Fruit fly (Drosophila melanogaster) whole organism, embryonic: ENCODE measurements around the gene InR.

Experiments used
- Bdp1 ChIP-seq: fragments of 200-800 bp; sonication (Bioruptor generic); optimal IDR thresholded peaks from 3 replicates; lab custom pipeline; 2016; ENCODE audit warnings: missing biosample characterization, missing genetic modification characterization
- CG10147 ChIP-seq: fragments of 200-800 bp; sonication (Bioruptor generic); optimal IDR thresholded peaks from 2 replicates; lab custom pipeline; 2019; ENCODE audit warnings: missing biosample characterization, mild to moderate bottlenecking, missing genetic modification characterization, moderate library complexity
- CG11247 ChIP-seq: fragments of 200-800 bp; sonication (Bioruptor generic); IDR thresholded peaks from 2 replicates; pipeline ENCODE4 v1.3.6; 2022; ENCODE audit warnings: missing biosample characterization, missing genetic modification characterization
- CG12659 ChIP-seq: fragments of 200-800 bp; sonication (Bioruptor generic); optimal IDR thresholded peaks from 3 replicates; lab custom pipeline; 2017; ENCODE audit warnings: mild to moderate bottlenecking, missing biosample characterization, missing genetic modification reagents, missing genetic modification characterization
- CG13424 ChIP-seq: fragments of 200-800 bp; sonication (Bioruptor generic); optimal IDR thresholded peaks from 2 replicates; lab custom pipeline; 2019; ENCODE audit warnings: missing biosample characterization, mild to moderate bottlenecking, missing genetic modification characterization, moderate library complexity
- CG14014 ChIP-seq: fragments of 200-800 bp; sonication (Bioruptor generic); IDR thresholded peaks from 2 replicates; pipeline ENCODE4 v1.3.6; 2022; ENCODE audit warnings: missing biosample characterization, missing genetic modification characterization
- CG15601 ChIP-seq: fragments of 200-800 bp; sonication (Bioruptor generic); optimal IDR thresholded peaks from 3 replicates; lab custom pipeline; 2019; ENCODE audit warnings: missing biosample characterization, mild to moderate bottlenecking, missing genetic modification characterization, moderate library complexity
- CG1602 ChIP-seq: fragments of 200-800 bp; sonication (Bioruptor generic); optimal IDR thresholded peaks from 3 replicates; lab custom pipeline; 2016; ENCODE audit warnings: missing biosample characterization, missing genetic modification characterization
- CG1792 ChIP-seq: fragments of 200-800 bp; sonication (Bioruptor generic); optimal IDR thresholded peaks from 2 replicates; lab custom pipeline; 2016; ENCODE audit warnings: missing biosample characterization, missing genetic modification characterization
- CG18619 ChIP-seq: fragments of 200-800 bp; sonication (Bioruptor generic); optimal IDR thresholded peaks from 3 replicates; lab custom pipeline; 2017; ENCODE audit warnings: missing biosample characterization, mild to moderate bottlenecking, missing genetic modification characterization
- CG30020 ChIP-seq: fragments of 200-800 bp; optimal IDR thresholded peaks from 2 replicates; lab custom pipeline; 2019; ENCODE audit warnings: missing biosample characterization, mild to moderate bottlenecking, missing genetic modification characterization, moderate library complexity
- CG3065 ChIP-seq: fragments of 200-800 bp; sonication (Bioruptor generic); optimal IDR thresholded peaks from 2 replicates; lab custom pipeline; 2016; ENCODE audit warnings: missing biosample characterization, missing genetic modification characterization
- CG33213 ChIP-seq: fragments of 200-800 bp; sonication (Bioruptor generic); optimal IDR thresholded peaks from 3 replicates; lab custom pipeline; 2016; ENCODE audit warnings: missing biosample characterization, missing genetic modification characterization
- CG3407 ChIP-seq: fragments of 200-800 bp; sonication (Bioruptor generic); optimal IDR thresholded peaks from 2 replicates; lab custom pipeline; 2018; ENCODE audit warnings: missing biosample characterization, mild to moderate bottlenecking, missing genetic modification characterization
- CG3838 ChIP-seq: fragments of 200-800 bp; sonication (Bioruptor generic); optimal IDR thresholded peaks from 3 replicates; lab custom pipeline; 2016; ENCODE audit warnings: missing biosample characterization, missing genetic modification characterization
- CG3995 ChIP-seq: fragments of 200-800 bp; sonication (Bioruptor generic); optimal IDR thresholded peaks from 3 replicates; lab custom pipeline; 2016; ENCODE audit warnings: missing biosample characterization, missing genetic modification characterization
- CG4360 ChIP-seq: fragments of 200-800 bp; sonication (Bioruptor generic); IDR thresholded peaks from 2 replicates; pipeline ENCODE4 v1.3.6; 2022; ENCODE audit warnings: missing biosample characterization, missing genetic modification characterization
- CG6175 ChIP-seq: fragments of 200-800 bp; sonication (Bioruptor generic); IDR thresholded peaks from 3 replicates; pipeline ENCODE4 v1.3.6; 2022; ENCODE audit warnings: missing biosample characterization, missing genetic modification characterization
- CG6813 ChIP-seq: fragments of 200-800 bp; sonication (Bioruptor generic); optimal IDR thresholded peaks from 2 replicates; lab custom pipeline; 2017; ENCODE audit warnings: missing biosample characterization, missing genetic modification characterization, mild to moderate bottlenecking, moderate library complexity, missing genetic modification reagents
- CG7745 ChIP-seq: fragments of 200-800 bp; sonication (Bioruptor generic); optimal IDR thresholded peaks from 2 replicates; lab custom pipeline; 2018; ENCODE audit warnings: missing biosample characterization, mild to moderate bottlenecking, missing genetic modification characterization, moderate library complexity
- CG8359 ChIP-seq: fragments of 200-800 bp; sonication (Bioruptor generic); optimal IDR thresholded peaks from 2 replicates; lab custom pipeline; 2017; ENCODE audit warnings: missing biosample characterization, mild to moderate bottlenecking, missing genetic modification characterization, borderline replicate concordance
- Camta ChIP-seq: fragments of 200-800 bp; sonication (Bioruptor generic); optimal IDR thresholded peaks from 2 replicates; lab custom pipeline; 2016; ENCODE audit warnings: missing biosample characterization, missing genetic modification characterization
- Dref ChIP-seq: fragments of 200-800 bp; sonication (Bioruptor generic); IDR thresholded peaks from 2 replicates; pipeline ENCODE4 v1.3.6; 2022; ENCODE audit warnings: missing biosample characterization, missing genetic modification characterization
- Ets65A ChIP-seq: fragments of 200-800 bp; sonication (Bioruptor generic); peaks from one replicate; lab custom pipeline; 2016; ENCODE audit warnings: missing biosample characterization, missing genetic modification characterization
- NC2β ChIP-seq: fragments of 200-800 bp; sonication (Bioruptor generic); optimal IDR thresholded peaks from 2 replicates; lab custom pipeline; 2016; ENCODE audit warnings: missing biosample characterization, missing genetic modification characterization
- Nf-YB ChIP-seq: fragments of 200-800 bp; sonication (Bioruptor generic); optimal IDR thresholded peaks from 3 replicates; lab custom pipeline; 2019; ENCODE audit warnings: missing biosample characterization, mild to moderate bottlenecking, missing genetic modification characterization, moderate library complexity
- Sox100B ChIP-seq: fragments of 200-800 bp; sonication (Bioruptor generic); optimal IDR thresholded peaks from 3 replicates; lab custom pipeline; 2018; ENCODE audit warnings: missing biosample characterization, mild to moderate bottlenecking, missing genetic modification characterization
- Sox102F ChIP-seq: fragments of 200-800 bp; sonication (Bioruptor generic); optimal IDR thresholded peaks from 2 replicates; lab custom pipeline; 2018; ENCODE audit warnings: missing biosample characterization, mild to moderate bottlenecking, missing genetic modification characterization, moderate library complexity
- Stat92E ChIP-seq, 3 experiments: fragments of >200 bp in 2 of 3; fragments of 200-800 bp in 1 of 3; sonication (Bioruptor generic) in 1 of 3; optimal IDR thresholded peaks; 2 replicates each; lab custom pipeline; 2017 to 2019; ENCODE audit warnings: missing biosample characterization in 3 of 3, missing genetic modification characterization in 3 of 3, mild to moderate bottlenecking in 1 of 3, moderate library complexity in 1 of 3
- TFAM ChIP-seq: fragments of 200-800 bp; sonication (Bioruptor generic); optimal IDR thresholded peaks from 2 replicates; lab custom pipeline; 2017; ENCODE audit warnings: missing biosample characterization, missing genetic modification characterization, inconsistent platforms
- Vsx1 ChIP-seq: fragments of 200-800 bp; sonication (Bioruptor generic); optimal IDR thresholded peaks from 2 replicates; lab custom pipeline; 2017; ENCODE audit warnings: missing biosample characterization, mild to moderate bottlenecking, missing genetic modification characterization, missing genetic modification reagents
- bsh ChIP-seq, 2 experiments: fragments of 200-800 bp; sonication (Bioruptor generic); optimal IDR thresholded peaks; 2 replicates each; lab custom pipeline; 2017 to 2018; ENCODE audit warnings: mild to moderate bottlenecking in 2 of 2, missing biosample characterization in 2 of 2, missing genetic modification characterization in 2 of 2, moderate library complexity in 1 of 2
- cas ChIP-seq: fragments of 200-800 bp; sonication (Bioruptor generic); IDR thresholded peaks from 2 replicates; pipeline ENCODE4 v1.3.6; 2022; ENCODE audit warnings: missing biosample characterization, missing genetic modification characterization
- dm ChIP-seq: fragments of 200-800 bp; sonication (Bioruptor generic); optimal IDR thresholded peaks from 3 replicates; lab custom pipeline; 2016; ENCODE audit warnings: missing biosample characterization, missing genetic modification characterization
- dpn ChIP-seq, 2 experiments: fragments of 200-800 bp; sonication (Bioruptor generic); optimal IDR thresholded peaks; 3 replicates each; lab custom pipeline; 2016; ENCODE audit warnings: missing biosample characterization in 2 of 2, missing genetic modification characterization in 2 of 2
- eve ChIP-seq, 2 experiments: fragments of >200 bp; optimal IDR thresholded peaks; 2 replicates each; lab custom pipeline; 2017; ENCODE audit warnings: missing biosample characterization in 2 of 2, missing genetic modification characterization in 2 of 2
- ftz-f1 ChIP-seq: fragments of 200-800 bp; sonication (Bioruptor generic); optimal IDR thresholded peaks from 2 replicates; lab custom pipeline; 2016; ENCODE audit warnings: missing biosample characterization, missing genetic modification characterization
- lilli ChIP-seq: fragments of 200-800 bp; sonication (Bioruptor generic); optimal IDR thresholded peaks from 3 replicates; lab custom pipeline; 2016; ENCODE audit warnings: missing biosample characterization, missing genetic modification characterization
- lola ChIP-seq, 3 experiments: fragments of >200 bp in 2 of 3; fragments of 200-800 bp in 1 of 3; sonication (Bioruptor generic) in 1 of 3; optimal IDR thresholded peaks; 2 replicates each; lab custom pipeline; 2017 to 2019; ENCODE audit warnings: missing biosample characterization in 3 of 3, missing genetic modification characterization in 3 of 3, mild to moderate bottlenecking in 1 of 3, moderate library complexity in 1 of 3
- mirr ChIP-seq: fragments of 200-800 bp; sonication (Bioruptor generic); optimal IDR thresholded peaks from 3 replicates; lab custom pipeline; 2018; ENCODE audit warnings: missing biosample characterization, mild to moderate bottlenecking, missing genetic modification characterization
- odd ChIP-seq: fragments of 200-800 bp; sonication (Bioruptor generic); optimal IDR thresholded peaks from 2 replicates; lab custom pipeline; 2017; ENCODE audit warnings: missing biosample characterization, mild to moderate bottlenecking, missing genetic modification characterization
- prd ChIP-seq, 3 experiments: fragments of >200 bp in 2 of 3; fragments of 200-800 bp in 1 of 3; sonication (Bioruptor generic) in 1 of 3; optimal IDR thresholded peaks in 2 of 3; IDR thresholded peaks in 1 of 3; 2 replicates in 2 of 3; 3 replicates in 1 of 3; pipeline versions ENCODE4 v1.3.6 to Lab custom; 2017 to 2022; ENCODE audit warnings: missing biosample characterization in 1 of 3, missing genetic modification characterization in 1 of 3
- so ChIP-seq: fragments of 200-800 bp; sonication (Bioruptor generic); IDR thresholded peaks from 3 replicates; pipeline ENCODE4 v1.3.6; 2022; ENCODE audit warnings: missing biosample characterization, missing genetic modification characterization
- sqz ChIP-seq: fragments of 200-800 bp; sonication (Bioruptor generic); optimal IDR thresholded peaks from 3 replicates; lab custom pipeline; 2018; ENCODE audit warnings: missing biosample characterization, mild to moderate bottlenecking, missing genetic modification characterization
- sr ChIP-seq: fragments of 200-800 bp; sonication (Bioruptor generic); IDR thresholded peaks from 3 replicates; pipeline ENCODE4 v1.3.6; 2022; ENCODE audit warnings: missing biosample characterization, missing genetic modification characterization
- stc ChIP-seq: fragments of 200-800 bp; sonication (Bioruptor generic); IDR thresholded peaks from 2 replicates; pipeline ENCODE4 v1.3.6; 2022; ENCODE audit warnings: missing biosample characterization, missing genetic modification characterization
- tup ChIP-seq: fragments of 200-800 bp; sonication (Bioruptor generic); optimal IDR thresholded peaks from 2 replicates; lab custom pipeline; 2016; ENCODE audit warnings: missing biosample characterization, mild to moderate bottlenecking, missing genetic modification characterization, moderate library complexity
- vvl ChIP-seq: fragments of 200-800 bp; sonication (Bioruptor generic); IDR thresholded peaks from 2 replicates; pipeline ENCODE4 v1.3.6; 2022; ENCODE audit warnings: missing biosample characterization, missing genetic modification characterization
- wdn ChIP-seq: fragments of 200-800 bp; sonication (Bioruptor generic); IDR thresholded peaks from 2 replicates; pipeline ENCODE4 v1.3.6; 2022; ENCODE audit warnings: missing biosample characterization, missing genetic modification characterization

Gene InR

dm6 chr3R:21641517-21642137 is 22.5 kb upstream of the InR start (continued):
- TF ChIP-seq CG11247 (no peak), sr (no peak), CG8359 (peak; percentile 69), CG13424 (tag; lab: Kevin White, UChicago) (peak; percentile 61), CG12659 (no peak), CG3995 (GFP tag; lab: Kevin White, UChicago) (no peak), so (GFP tag; lab: Robert Waterston, UW) (no peak), Sox100B (GFP tag; lab: Kevin White, UChicago) (peak; percentile 57), CG10147 (GFP tag; lab: Kevin White, UChicago) (peak; percentile 14), Bdp1 (GFP tag; lab: Kevin White, UChicago) (no peak), Vsx1 (peak; percentile 22), lola (GFP tag; optimal IDR thresholded peaks at IDR 0.05; lab: Kevin White, UChicago) (peak in 1 of 3 experiments; percentile 95), prd (optimal IDR thresholded peaks at IDR 0.05; lab: Kevin White, UChicago) (no peak), prd (GFP tag; IDR thresholded peaks at IDR 0.05; lab: Robert Waterston, UW) (peak; percentile 85), CG33213 (no peak), Sox102F (peak; percentile 9), CG4360 (peak; percentile 29; the same call in 1 of the 2 replicates), NC2β (GFP tag; lab: Kevin White, UChicago) (peak; percentile 54), cas (GFP tag; lab: Robert Waterston, UW) (no peak), CG1792 (no peak), wdn (no peak), CG3065 (peak; percentile 27), CG6175 (GFP tag; lab: Robert Waterston, UW) (no peak), CG6813 (GFP tag; lab: Kevin White, UChicago) (peak; percentile 65), vvl (GFP tag; lab: Robert Waterston, UW) (peak; percentile 54; the same call in 1 of the 2 replicates), sqz (GFP tag; lab: Kevin White, UChicago) (peak; percentile 24), CG1602 (GFP tag; lab: Kevin White, UChicago) (peak; percentile 72), CG18619 (peak; percentile 43), CG30020 (tag; lab: Kevin White, UChicago) (peak; percentile 34), dm (GFP tag; lab: Kevin White, UChicago) (peak; percentile 33), Dref (no peak), Ets65A (GFP tag; lab: Kevin White, UChicago) (no peak), Camta (GFP tag; lab: Kevin White, UChicago) (peak; percentile 44), CG15601 (tag; lab: Kevin White, UChicago) (peak; percentile 71), ftz-f1 (GFP tag; lab: Kevin White, UChicago) (no peak), Stat92E (GFP tag; optimal IDR thresholded peaks at IDR 0.05; lab: Kevin White, UChicago) (peak in 1 of 3 experiments; percentile 96), CG3838 (no peak), stc (GFP tag; lab: Robert Waterston, UW) (no peak), Nf-YB (GFP tag; lab: Kevin White, UChicago) (peak; percentile 61), odd (GFP tag; lab: Kevin White, UChicago) (peak; percentile 9), lilli (GFP tag; lab: Kevin White, UChicago) (peak; percentile 28), CG7745 (tag; lab: Kevin White, UChicago) (peak; percentile 17), tup (GFP tag; lab: Kevin White, UChicago) (no peak), CG3407 (GFP tag; lab: Kevin White, UChicago) (peak; percentile 20), bsh (GFP tag; optimal IDR thresholded peaks at IDR 0.05; lab: Kevin White, UChicago) (peak; percentile 66 to 76), dpn (GFP tag; optimal IDR thresholded peaks at IDR 0.05; lab: Kevin White, UChicago) (peak in 1 of 2 experiments; percentile 42), TFAM (no peak), mirr (GFP tag; lab: Kevin White, UChicago) (no peak), CG14014 (GFP tag; lab: Robert Waterston, UW) (no peak), eve (GFP tag; optimal IDR thresholded peaks at IDR 0.05; lab: Kevin White, UChicago) (peak; percentile 29 to 67)
